Worm (Caenorhabditis elegans) whole organism, L4/young adult: ENCODE results near the gene C17C3.11.

Experiments used
- W03F9.2 ChIP-seq: fragments of 150-350 bp; optimal IDR thresholded peaks from 2 replicates; lab custom pipeline; 2014; ENCODE audit warnings: missing biosample characterization, missing genetic modification characterization
- him-1 ChIP-seq: sonication (generic microtip); optimal IDR thresholded peaks from 2 replicates; lab custom pipeline; 2016; ENCODE audit warnings: missing genotype, missing genetic modification reagents, missing genetic modification characterization, missing compliant biosample characterization

DNA sequence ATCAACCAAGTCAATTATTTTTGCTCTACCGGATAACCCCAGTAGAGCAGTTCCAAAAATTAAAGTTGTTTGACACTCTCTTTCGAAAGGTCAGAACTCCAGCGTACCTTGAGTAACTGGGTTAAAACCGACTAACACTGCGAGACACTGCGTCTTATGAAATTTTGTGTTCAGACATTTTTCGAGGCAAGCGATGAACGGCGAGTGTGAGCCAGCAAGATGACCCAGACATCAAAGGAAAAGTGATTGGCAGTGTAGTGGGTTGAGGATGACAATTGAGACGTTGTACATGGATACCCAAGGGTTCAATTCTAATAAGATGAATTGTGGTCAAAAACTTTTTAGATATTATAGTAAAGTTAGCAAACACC is 6.5 kb downstream of the C17C3.11 start:
- TF ChIP-seq him-1 (tag; lab: Kevin White, UChicago) (no peak), W03F9.2 (tag; lab: Kevin White, UChicago) (no peak)
